Worm (Caenorhabditis elegans): ENCODE data around the gene Y73B3A.4.
"Not testable (repeated sequence)": the region's sequence is repeated elsewhere in the genome, so short reads cannot be mapped to it uniquely, and the experiment has no call there.

The Y73B3A.4 gene

ce11 chrX:114400-114799 lies 9.8 kb upstream of the Y73B3A.4 start, which contains the start of gene fbxa-221:
fbxa-221 (plus strand) TSS chrX:114700.
- not testable (repeated sequence) for TF ChIP-seq ZK546.5, ztf-4, lin-11 (tag; optimal IDR thresholded peaks at IDR 0.05)

- TF ChIP-seq sem-4 (tag; optimal IDR thresholded peaks at IDR 0.05); alr-1 (tag; optimal IDR thresholded peaks at IDR 0.05); ztf-1 (GFP tag; conservative IDR thresholded peaks at IDR 0.05): not testable (repeated sequence)
Observed at ce11 chrX:108929-109328, 4.4 kb upstream of the Y73B3A.4 start, which contains the start of gene elk-2. elk-2 (minus strand) TSS chrX:109029.

ce11 chrX:88905-89304 lies 15.7 kb downstream of the Y73B3A.4 start:
- no peak for TF ChIP-seq ztf-11 (tag; optimal IDR thresholded peaks at IDR 0.05)

ce11 chrX:84602-85001 lies 20.0 kb downstream of the Y73B3A.4 start:
- TF ChIP-seq nhr-129 (tag; optimal IDR thresholded peaks at IDR 0.05), result no peak

- peak in 1 of 2 experiments; percentile 7 for TF ChIP-seq lsy-2 (tag; optimal IDR thresholded peaks at IDR 0.05)
Observed at ce11 chrX:59084-59483, 45.5 kb downstream of the Y73B3A.4 start.

ce11 chrX:47484-47883 lies 57.1 kb downstream of the Y73B3A.4 start, which contains the start of gene Y73B3A.20:
Y73B3A.20 (plus strand) TSS chrX:47690.
- TF ChIP-seq lsy-2 (tag; optimal IDR thresholded peaks at IDR 0.05), result peak in 1 of 2 experiments; percentile 46

- TF ChIP-seq crh-2 (tag; optimal IDR thresholded peaks at IDR 0.05); sem-4 (tag; optimal IDR thresholded peaks at IDR 0.05); unc-55 (GFP tag; optimal IDR thresholded peaks at IDR 0.05): not testable (repeated sequence)
Observed at ce11 chrX:46833-47232, 57.7 kb downstream of the Y73B3A.4 start, which contains the start of gene Y73B3A.1. Y73B3A.1 (minus strand) TSS chrX:46933.

Measured in whole organism, L2 larva.